Fruit fly (Drosophila melanogaster): ENCODE results near the gene CG13887.

The CG13887 gene

dm6 chr3L:802700-803273 is 34.9 kb upstream of the CG13887 start (continued):
- peak; percentile 89 for TF ChIP-seq CG1647 (GFP tag; optimal IDR thresholded peaks at IDR 0.05)
- peak; percentile 98 for TF ChIP-seq Hey (tag; optimal IDR thresholded peaks at IDR 0.05)
- peak; percentile 79 for TF ChIP-seq Ssrp (tag; optimal IDR thresholded peaks at IDR 0.05)
- TF ChIP-seq NC2α (GFP tag; optimal IDR thresholded peaks at IDR 0.05) = peak; percentile 54
- TF ChIP-seq row (GFP tag; IDR thresholded peaks at IDR 0.05) = peak; percentile 96
- TF ChIP-seq ranshi (GFP tag; IDR thresholded peaks at IDR 0.05) = peak; percentile 91
- peak; percentile 79 for TF ChIP-seq Blimp-1 (GFP tag; optimal IDR thresholded peaks at IDR 0.05)
- TF ChIP-seq stwl (tag; optimal IDR thresholded peaks at IDR 0.05) = peak; percentile 18
- peak; percentile 87 for TF ChIP-seq CG11504 (tag; optimal IDR thresholded peaks at IDR 0.05)
- no peak for TF ChIP-seq hkb (optimal IDR thresholded peaks at IDR 0.05)
- TF ChIP-seq hkb (GFP tag; IDR thresholded peaks at IDR 0.05) = peak; percentile 91
- peak; percentile 68 for TF ChIP-seq ab (GFP tag; optimal IDR thresholded peaks at IDR 0.05)
- peak; percentile 88 for TF ChIP-seq CG16779 (GFP tag; IDR thresholded peaks at IDR 0.05)
- TF ChIP-seq unpg (GFP tag; optimal IDR thresholded peaks at IDR 0.05) = peak; percentile 91
- peak; percentile 91 for TF ChIP-seq CG6689 (GFP tag; IDR thresholded peaks at IDR 0.05)
- TF ChIP-seq CG6654 (GFP tag; optimal IDR thresholded peaks at IDR 0.05) = peak; percentile 59
- peak; percentile 82 for TF ChIP-seq CG13624 (GFP tag; optimal IDR thresholded peaks at IDR 0.05)
- peak; percentile 72 for TF ChIP-seq cwo (GFP tag; optimal IDR thresholded peaks at IDR 0.05)
- peak; percentile 77 for TF ChIP-seq Gsc (GFP tag; IDR thresholded peaks at IDR 0.05)
- peak; percentile 69 for TF ChIP-seq CG17612 (GFP tag; IDR thresholded peaks at IDR 0.05)
- TF ChIP-seq Jarid2 (GFP tag; optimal IDR thresholded peaks at IDR 0.05) = peak; percentile 28
- TF ChIP-seq CG17359 (tag; optimal IDR thresholded peaks at IDR 0.05) = peak; percentile 88
- peak; percentile 88 for TF ChIP-seq NFAT (GFP tag; IDR thresholded peaks at IDR 0.05)
- peak; percentile 82 for TF ChIP-seq CG8089 (GFP tag; optimal IDR thresholded peaks at IDR 0.05)
- TF ChIP-seq chinmo (GFP tag; IDR thresholded peaks at IDR 0.05; ENCODE audit: partially characterized antibody) = no peak
- TF ChIP-seq chif (GFP tag; optimal IDR thresholded peaks at IDR 0.05) = peak; percentile 83 to 94
- peak; percentile 91 for TF ChIP-seq ttk (GFP tag; IDR thresholded peaks at IDR 0.05)
- TF ChIP-seq sna (GFP tag; IDR thresholded peaks at IDR 0.05; ENCODE audit: partially characterized antibody) = no peak
- peak; percentile 89 for TF ChIP-seq CG7839 (tag; optimal IDR thresholded peaks at IDR 0.05)
- peak; percentile 76 for TF ChIP-seq sug (tag; optimal IDR thresholded peaks at IDR 0.05)
- peak; percentile 94 for TF ChIP-seq dysf (GFP tag; IDR thresholded peaks at IDR 0.05)
- TF ChIP-seq dati (GFP tag; IDR thresholded peaks at IDR 0.05) = peak; percentile 75
- TF ChIP-seq CG12659 (GFP tag; optimal IDR thresholded peaks at IDR 0.05) = peak; percentile 85
- no peak for TF ChIP-seq h (optimal IDR thresholded peaks at IDR 0.05)
- TF ChIP-seq ham (GFP tag; IDR thresholded peaks at IDR 0.05) = peak; percentile 74; the same call in 1 of the 2 replicates
- peak; percentile 83 for TF ChIP-seq Camta (GFP tag; optimal IDR thresholded peaks at IDR 0.05)
- TF ChIP-seq CG9215 (GFP tag; IDR thresholded peaks at IDR 0.05) = peak; percentile 78
- TF ChIP-seq CG31388 (GFP tag; optimal IDR thresholded peaks at IDR 0.05) = peak; percentile 55
- TF ChIP-seq HmgZ (tag; optimal IDR thresholded peaks at IDR 0.05) = peak; percentile 86
- peak; percentile 51 for TF ChIP-seq Hmx (GFP tag; optimal IDR thresholded peaks at IDR 0.05)
- TF ChIP-seq CG8388 (GFP tag; optimal IDR thresholded peaks at IDR 0.05) = peak; percentile 87
- peak; percentile 88 for TF ChIP-seq Side (GFP tag; optimal IDR thresholded peaks at IDR 0.05)
- peak; percentile 76 for TF ChIP-seq dm (GFP tag; optimal IDR thresholded peaks at IDR 0.05)
- TF ChIP-seq Atf-2 (GFP tag; optimal IDR thresholded peaks at IDR 0.05) = peak; percentile 88
- TF ChIP-seq Awh (GFP tag; IDR thresholded peaks at IDR 0.05) = peak; percentile 90
- TF ChIP-seq gce (GFP tag; IDR thresholded peaks at IDR 0.05) = peak; percentile 88
- TF ChIP-seq bowl (GFP tag; IDR thresholded peaks at IDR 0.05) = peak; percentile 74
- TF ChIP-seq br (optimal IDR thresholded peaks at IDR 0.05) = no peak
- peak; percentile 93 for TF ChIP-seq gro (GFP tag; optimal IDR thresholded peaks at IDR 0.05)
- peak; percentile 71 for TF ChIP-seq CG33557 (GFP tag; optimal IDR thresholded peaks at IDR 0.05)
- peak; percentile 63 for TF ChIP-seq CG18476 (GFP tag; optimal IDR thresholded peaks at IDR 0.05)
- TF ChIP-seq sr (GFP tag; IDR thresholded peaks at IDR 0.05) = peak; percentile 83; the same call in 2 of the 3 replicates
